Worm (Caenorhabditis elegans): ENCODE measurements around the gene R11H6.2.

R11H6.2 gene

DNA sequence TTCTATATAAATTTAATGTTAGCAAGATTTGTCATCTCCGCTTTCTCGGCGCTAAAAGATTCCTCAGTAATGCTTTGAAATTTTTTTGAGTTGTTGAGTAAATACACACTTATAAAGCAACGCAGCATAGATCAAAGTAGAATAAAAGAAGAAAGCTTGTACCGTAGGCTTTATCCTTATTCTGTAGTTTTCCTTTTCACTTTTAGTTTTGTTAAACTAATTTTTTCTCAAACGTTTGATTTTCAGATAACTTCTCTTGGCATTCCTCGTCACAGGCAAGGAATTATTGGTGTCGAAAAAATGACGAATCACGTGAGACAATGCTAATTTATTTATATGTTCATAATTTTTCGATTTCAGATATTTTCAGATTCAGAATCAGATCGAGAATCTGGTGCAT, 35.2 kb upstream of the R11H6.2 start, which contains the start of gene C53A5.11:
TSS of gene C53A5.11 (plus strand) at position 301 of the 400 bp plus-strand sequence.
- no peak for TF ChIP-seq nhr-11 (tag; optimal IDR thresholded peaks at IDR 0.05)

DNA sequence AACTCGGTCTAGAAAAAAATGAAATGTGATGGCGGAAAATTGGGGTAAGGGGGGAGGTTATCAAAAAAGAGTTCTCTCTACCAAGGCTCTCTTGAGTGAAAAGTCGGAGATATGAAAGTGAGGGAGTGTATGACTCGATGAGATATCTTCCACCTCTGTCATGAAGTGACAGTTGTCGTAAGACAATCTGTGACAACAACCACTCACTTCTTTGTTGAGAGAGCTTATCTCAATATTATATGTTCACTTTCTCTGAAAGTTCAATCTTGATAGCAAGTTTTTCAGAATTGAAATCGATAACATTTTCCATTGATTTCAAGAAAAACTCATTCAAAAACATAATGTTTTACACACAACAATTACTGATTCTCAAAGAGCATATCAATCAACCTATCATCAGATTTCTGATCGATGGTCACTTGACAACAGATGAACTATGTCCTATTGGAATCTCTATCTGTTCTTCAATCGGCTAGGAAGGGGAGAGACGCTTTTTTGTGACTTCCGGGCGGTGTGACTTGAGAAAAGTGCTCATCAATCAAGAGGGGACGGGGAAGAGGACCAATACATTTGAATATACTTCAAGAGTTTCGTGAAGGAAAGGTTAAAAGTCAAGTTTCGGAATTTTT, 20.9 kb upstream of the R11H6.2 start:
- TF ChIP-seq unc-55 (GFP tag; optimal IDR thresholded peaks at IDR 0.05) (peak; percentile 42), che-1 (tag; optimal IDR thresholded peaks at IDR 0.05) (no peak), ceh-45 (GFP tag; IDR thresholded peaks at IDR 0.05) (no peak), hlh-6 (tag; optimal IDR thresholded peaks at IDR 0.05) (no peak)

DNA sequence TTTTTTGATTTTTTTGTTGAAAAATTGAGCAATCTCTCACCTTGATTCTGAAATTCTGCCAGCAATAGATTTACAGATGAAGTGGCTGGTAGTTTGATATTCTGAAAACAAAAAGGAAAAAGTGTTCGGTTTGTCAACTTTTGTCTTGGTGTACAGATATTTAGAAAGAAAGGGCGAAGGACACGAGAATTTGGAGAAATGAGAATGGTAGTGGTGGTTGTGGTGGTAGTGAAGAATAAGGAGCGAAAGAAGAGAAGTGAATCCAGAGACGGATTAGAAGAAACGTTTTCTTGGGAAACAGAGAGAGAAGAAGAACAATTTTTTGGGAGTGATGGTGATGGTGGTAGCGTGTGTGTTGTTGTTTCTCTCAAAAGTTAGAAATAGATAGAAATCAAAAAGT, 18.2 kb upstream of the R11H6.2 start, which contains the start of gene gar-3:
TSS of gene gar-3 (minus strand) at position 101 of the 400 bp plus-strand sequence.
- TF ChIP-seq ceh-34 (tag; optimal IDR thresholded peaks at IDR 0.05) (no peak), ttx-3 (tag; optimal IDR thresholded peaks at IDR 0.05) (no peak), ceh-6 (GFP tag; optimal IDR thresholded peaks at IDR 0.05) (no peak), sox-4 (tag; optimal IDR thresholded peaks at IDR 0.05) (no peak), tbx-7 (tag; optimal IDR thresholded peaks at IDR 0.05) (no peak), nhr-232 (tag; optimal IDR thresholded peaks at IDR 0.05) (no peak), che-1 (tag; optimal IDR thresholded peaks at IDR 0.05) (no peak), sdc-2 (tag; optimal IDR thresholded peaks at IDR 0.05) (no peak)

DNA sequence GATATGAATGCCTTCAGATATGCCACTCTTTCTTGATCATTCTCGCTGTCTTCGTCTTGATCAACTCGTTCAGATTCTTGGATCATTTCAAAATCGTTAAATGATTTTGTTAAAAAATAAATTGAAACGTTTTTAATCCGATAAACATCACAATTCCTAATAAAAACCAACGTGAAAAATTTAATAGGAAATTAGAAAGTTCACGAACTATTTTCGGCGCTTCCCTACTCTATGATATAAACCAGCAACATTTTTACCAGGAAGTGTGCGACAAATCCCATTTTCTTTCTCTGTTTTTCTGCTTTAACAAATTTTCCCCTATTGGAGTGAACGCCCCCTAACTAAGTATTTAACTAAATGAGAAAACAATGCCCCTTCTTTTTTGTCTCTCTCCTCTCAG, 12.5 kb upstream of the R11H6.2 start, which contains the start of gene Y40H4A.2:
TSS of gene Y40H4A.2 (minus strand) at position 101 of the 400 bp plus-strand sequence.
- TF ChIP-seq elt-4 (tag; optimal IDR thresholded peaks at IDR 0.05) (no peak), nhr-232 (tag; optimal IDR thresholded peaks at IDR 0.05) (no peak), ref-2 (tag; optimal IDR thresholded peaks at IDR 0.05) (no peak), ceh-31 (tag; optimal IDR thresholded peaks at IDR 0.05) (no peak), T23F11.4 (GFP tag; optimal IDR thresholded peaks at IDR 0.05) (no peak), dve-1 (tag; optimal IDR thresholded peaks at IDR 0.05) (no peak), sdc-2 (tag; optimal IDR thresholded peaks at IDR 0.05) (no peak), syd-9 (tag; optimal IDR thresholded peaks at IDR 0.05) (no peak), pros-1 (tag; optimal IDR thresholded peaks at IDR 0.05) (no peak), rnt-1 (tag; optimal IDR thresholded peaks at IDR 0.05) (no peak), unc-42 (tag; optimal IDR thresholded peaks at IDR 0.05) (no peak), unc-86 (tag; optimal IDR thresholded peaks at IDR 0.05) (no peak), K02D7.2 (tag; optimal IDR thresholded peaks at IDR 0.05) (no peak), ahr-1 (tag; optimal IDR thresholded peaks at IDR 0.05) (no peak), hlh-15 (tag; optimal IDR thresholded peaks at IDR 0.05) (no peak), lim-6 (tag; optimal IDR thresholded peaks at IDR 0.05) (no peak), npax-4 (tag; optimal IDR thresholded peaks at IDR 0.05) (no peak), tbx-2 (tag; optimal IDR thresholded peaks at IDR 0.05) (no peak)

DNA sequence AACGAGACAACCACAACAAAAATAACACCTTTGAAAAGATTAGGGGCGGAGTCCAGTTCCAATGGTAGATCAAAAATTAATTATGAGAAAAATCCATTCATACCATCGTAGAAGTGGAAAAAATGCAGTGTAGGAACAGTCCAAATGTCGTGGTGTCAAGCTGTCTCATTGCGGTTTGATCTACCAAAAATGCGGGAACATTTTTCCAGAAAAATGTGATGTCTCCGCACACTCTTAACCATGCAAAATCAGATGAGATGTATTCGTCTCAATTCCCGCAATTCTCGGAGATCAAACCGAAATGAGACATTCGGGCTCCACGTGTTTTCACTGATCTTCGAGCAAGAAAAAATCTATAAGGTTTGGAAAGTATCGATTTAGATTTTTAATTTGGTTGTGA, 3.7 kb upstream of the R11H6.2 start:
- TF ChIP-seq ceh-6 (GFP tag; optimal IDR thresholded peaks at IDR 0.05) (no peak), npax-4 (tag; optimal IDR thresholded peaks at IDR 0.05) (no peak), K02D7.2 (tag; optimal IDR thresholded peaks at IDR 0.05) (no peak), syd-9 (tag; optimal IDR thresholded peaks at IDR 0.05) (no peak), nhr-232 (tag; optimal IDR thresholded peaks at IDR 0.05) (no peak), fkh-6 (tag; optimal IDR thresholded peaks at IDR 0.05) (no peak), unc-86 (tag; optimal IDR thresholded peaks at IDR 0.05) (no peak), rnt-1 (tag; optimal IDR thresholded peaks at IDR 0.05) (no peak), dve-1 (tag; optimal IDR thresholded peaks at IDR 0.05) (no peak), hlh-30 (tag; optimal IDR thresholded peaks at IDR 0.05; ENCODE audit: insufficient read depth) (no peak), ceh-45 (GFP tag; IDR thresholded peaks at IDR 0.05) (no peak), nfya-1 (tag; optimal IDR thresholded peaks at IDR 0.05) (no peak), tbx-7 (tag; optimal IDR thresholded peaks at IDR 0.05) (no peak), elt-2 (tag; optimal IDR thresholded peaks at IDR 0.05) (no peak), eyg-1 (tag; optimal IDR thresholded peaks at IDR 0.05) (no peak), ceh-34 (tag; optimal IDR thresholded peaks at IDR 0.05) (no peak), odd-2 (tag; optimal IDR thresholded peaks at IDR 0.05) (no peak)

Measured in whole organism, late embryonic.